Fruit fly (Drosophila melanogaster): ENCODE data around the gene Rpp21.

Gene Rpp21

dm6 chrX:1052684-1053389 is 22.3 kb downstream of the Rpp21 start:
- no peak for TF ChIP-seq CTCF (optimal IDR thresholded peaks at IDR 0.05)
- TF ChIP-seq CG8478 (optimal IDR thresholded peaks at IDR 0.05), result no peak

- TF ChIP-seq CG8478 (optimal IDR thresholded peaks at IDR 0.05) (no peak), CTCF (optimal IDR thresholded peaks at IDR 0.05) (no peak)
Measured at dm6 chrX:1056338-1056737, 25.8 kb downstream of the Rpp21 start.

dm6 chrX:1063143-1063542 is 32.6 kb downstream of the Rpp21 start:
- no peak for TF ChIP-seq CTCF (optimal IDR thresholded peaks at IDR 0.05)
- no peak for TF ChIP-seq CG8478 (optimal IDR thresholded peaks at IDR 0.05)

- TF ChIP-seq CTCF (optimal IDR thresholded peaks at IDR 0.05), result no peak
- no peak for TF ChIP-seq CG8478 (optimal IDR thresholded peaks at IDR 0.05)
Measured at dm6 chrX:1080715-1081114, 50.2 kb downstream of the Rpp21 start.

- no peak for TF ChIP-seq CG8478 (optimal IDR thresholded peaks at IDR 0.05)
- TF ChIP-seq CTCF (optimal IDR thresholded peaks at IDR 0.05), result no peak
Measured at dm6 chrX:1082417-1082816, 51.9 kb downstream of the Rpp21 start.
